Worm (Caenorhabditis elegans) whole organism, L3 larva: ENCODE results near the gene clr-1.

Experiments
- R02D3.7 ChIP-seq: fragments of 150-350 bp; optimal IDR thresholded peaks from 2 replicates; lab custom pipeline; 2014; ENCODE audit warnings: missing biosample characterization, missing genetic modification characterization
- ZK546.5 ChIP-seq: sonication (generic microtip); optimal IDR thresholded peaks from 2 replicates; lab custom pipeline; 2017; ENCODE audit warnings: missing biosample characterization, missing genetic modification characterization
- aly-2 ChIP-seq: fragments of 150-350 bp; optimal IDR thresholded peaks from 2 replicates; lab custom pipeline; 2014; ENCODE audit warnings: missing biosample characterization, missing genetic modification characterization
- ama-1 ChIP-seq: fragments of 150-350 bp; optimal IDR thresholded peaks from 2 replicates; lab custom pipeline; 2018
- ceh-16 ChIP-seq: sonication (generic microtip); optimal IDR thresholded peaks from 2 replicates; lab custom pipeline; 2017; ENCODE audit warnings: missing biosample characterization, missing genetic modification characterization
- ceh-28 ChIP-seq: fragments of 150-350 bp; optimal IDR thresholded peaks from 2 replicates; lab custom pipeline; 2014; ENCODE audit warnings: missing biosample characterization, missing genetic modification reagents, missing genetic modification characterization
- ceh-82 ChIP-seq: fragments of 150-350 bp; optimal IDR thresholded peaks from 2 replicates; lab custom pipeline; 2014; ENCODE audit warnings: missing biosample characterization, missing genetic modification characterization
- ceh-9 ChIP-seq: sonication (generic microtip); optimal IDR thresholded peaks from 2 replicates; lab custom pipeline; 2018; ENCODE audit warnings: missing biosample characterization, missing genetic modification characterization
- daf-12 ChIP-seq: fragments of 150-350 bp; optimal IDR thresholded peaks from 2 replicates; lab custom pipeline; 2014; ENCODE audit warnings: missing biosample characterization, missing genetic modification reagents, missing genetic modification characterization
- egl-27 ChIP-seq: sonication (generic microtip); optimal IDR thresholded peaks from 4 replicates; lab custom pipeline; 2017; ENCODE audit warnings: missing biosample characterization, missing genetic modification reagents, missing genetic modification characterization
- egl-5 ChIP-seq: fragments of 150-350 bp; optimal IDR thresholded peaks from 2 replicates; lab custom pipeline; 2017; ENCODE audit warnings: missing biosample characterization, missing genetic modification reagents, missing genetic modification characterization, inconsistent platforms
- elt-1 ChIP-seq: fragments of 150-350 bp; optimal IDR thresholded peaks from 2 replicates; lab custom pipeline; 2014; ENCODE audit warnings: missing biosample characterization, missing genetic modification characterization
- elt-2 ChIP-seq: sonication (generic microtip); optimal IDR thresholded peaks from 2 replicates; lab custom pipeline; 2016; ENCODE audit warnings: missing genetic modification reagents, mild to moderate bottlenecking, missing genetic modification characterization, missing compliant biosample characterization
- elt-3 ChIP-seq, 3 experiments: fragments of 150-350 bp in 1 of 3; sonication (generic microtip) in 2 of 3; optimal IDR thresholded peaks; 2 replicates in 2 of 3; 4 replicates in 1 of 3; lab custom pipeline; 2014 to 2017; ENCODE audit warnings: missing biosample characterization in 3 of 3, missing genetic modification characterization in 3 of 3
- eor-1 ChIP-seq, 2 experiments: fragments of 150-350 bp; optimal IDR thresholded peaks; 2 replicates each; lab custom pipeline; 2014 to 2018; ENCODE audit warnings: missing biosample characterization in 2 of 2, missing genetic modification characterization in 2 of 2
- fkh-10 ChIP-seq: sonication (generic microtip); optimal IDR thresholded peaks from 2 replicates; lab custom pipeline; 2017; ENCODE audit warnings: missing biosample characterization, missing genetic modification reagents, missing genetic modification characterization
- fkh-2 ChIP-seq: fragments of 150-350 bp; optimal IDR thresholded peaks from 2 replicates; lab custom pipeline; 2014; ENCODE audit warnings: missing biosample characterization, missing genetic modification reagents, missing genetic modification characterization
- fos-1 ChIP-seq: fragments of 150-350 bp; optimal IDR thresholded peaks from 2 replicates; lab custom pipeline; 2014; ENCODE audit warnings: missing biosample characterization, missing genetic modification characterization
- hmg-11 ChIP-seq: sonication (generic microtip); optimal IDR thresholded peaks from 2 replicates; lab custom pipeline; 2016; ENCODE audit warnings: missing genetic modification characterization, missing compliant biosample characterization
- jun-1 ChIP-seq: fragments of 150-350 bp; optimal IDR thresholded peaks from 2 replicates; lab custom pipeline; 2014; ENCODE audit warnings: missing biosample characterization, missing genetic modification reagents, missing genetic modification characterization
- lin-15B ChIP-seq: fragments of 150-350 bp; optimal IDR thresholded peaks from 2 replicates; lab custom pipeline; 2014; ENCODE audit warnings: missing biosample characterization, missing genetic modification characterization
- lin-39 ChIP-seq: fragments of 150-350 bp; optimal IDR thresholded peaks from 2 replicates; lab custom pipeline; 2018; ENCODE audit warnings: missing biosample characterization, missing genetic modification reagents, missing genetic modification characterization
- lsy-12 ChIP-seq: sonication (generic microtip); optimal IDR thresholded peaks from 2 replicates; lab custom pipeline; 2016; ENCODE audit warnings: mild to moderate bottlenecking, missing genetic modification characterization, missing compliant biosample characterization
- mdl-1 ChIP-seq: fragments of 150-350 bp; optimal IDR thresholded peaks from 2 replicates; lab custom pipeline; 2014; ENCODE audit warnings: missing biosample characterization, missing genetic modification characterization
- mml-1 ChIP-seq: fragments of 150-350 bp; sonication (generic microtip); optimal IDR thresholded peaks from 3 replicates; lab custom pipeline; 2014; ENCODE audit warnings: missing biosample characterization, missing genetic modification characterization
- nfya-1 ChIP-seq: sonication (generic microtip); optimal IDR thresholded peaks from 2 replicates; lab custom pipeline; 2017; ENCODE audit warnings: missing genetic modification characterization, mild to moderate bottlenecking, missing compliant biosample characterization, antibody characterized with exemption, moderate library complexity; ENCODE audit not compliant: insufficient read depth
- nhr-11 ChIP-seq: fragments of 150-350 bp; optimal IDR thresholded peaks from 2 replicates; lab custom pipeline; 2014; ENCODE audit warnings: missing biosample characterization, missing genetic modification characterization
- nhr-12 ChIP-seq: fragments of 150-350 bp; optimal IDR thresholded peaks from 2 replicates; lab custom pipeline; 2014; ENCODE audit warnings: missing biosample characterization, missing genetic modification characterization
- nhr-23 ChIP-seq: fragments of 150-350 bp; optimal IDR thresholded peaks from 2 replicates; lab custom pipeline; 2014; ENCODE audit warnings: missing biosample characterization, missing genetic modification reagents, missing genetic modification characterization
- nhr-237 ChIP-seq: fragments of 150-350 bp; optimal IDR thresholded peaks from 2 replicates; lab custom pipeline; 2014; ENCODE audit warnings: missing biosample characterization, missing genetic modification characterization
- nhr-25 ChIP-seq: sonication (generic microtip); optimal IDR thresholded peaks from 2 replicates; lab custom pipeline; 2017; ENCODE audit warnings: missing biosample characterization, missing genetic modification characterization
- nhr-28 ChIP-seq: fragments of 150-350 bp; optimal IDR thresholded peaks from 2 replicates; lab custom pipeline; 2014; ENCODE audit warnings: missing biosample characterization, missing genetic modification characterization
- nhr-43 ChIP-seq: sonication (generic microtip); optimal IDR thresholded peaks from 2 replicates; lab custom pipeline; 2016; ENCODE audit warnings: mild to moderate bottlenecking, missing genetic modification characterization, missing compliant biosample characterization; ENCODE audit not compliant: poor library complexity, severe bottlenecking
- nhr-67 ChIP-seq: fragments of 150-350 bp; optimal IDR thresholded peaks from 2 replicates; lab custom pipeline; 2014; ENCODE audit warnings: missing biosample characterization, missing genetic modification characterization
- nhr-76 ChIP-seq: fragments of 150-350 bp; sonication (generic microtip); optimal IDR thresholded peaks from 5 replicates; lab custom pipeline; 2014; ENCODE audit warnings: missing biosample characterization, missing genetic modification characterization
- nhr-77 ChIP-seq: fragments of 150-350 bp; optimal IDR thresholded peaks from 2 replicates; lab custom pipeline; 2014; ENCODE audit warnings: missing biosample characterization, missing genetic modification characterization
- pha-4 ChIP-seq: fragments of 150-350 bp; optimal IDR thresholded peaks from 2 replicates; lab custom pipeline; 2014; ENCODE audit warnings: missing biosample characterization, missing genetic modification reagents, missing genetic modification characterization
- pqm-1 ChIP-seq: fragments of 150-350 bp; optimal IDR thresholded peaks from 2 replicates; lab custom pipeline; 2017; ENCODE audit warnings: missing biosample characterization, missing genetic modification characterization, inconsistent platforms
- sea-2 ChIP-seq: fragments of 150-350 bp; sonication (generic microtip); optimal IDR thresholded peaks from 4 replicates; lab custom pipeline; 2014; ENCODE audit warnings: missing biosample characterization, missing genetic modification reagents, missing genetic modification characterization
- skn-1 ChIP-seq: fragments of 150-350 bp; optimal IDR thresholded peaks from 2 replicates; lab custom pipeline; 2014; ENCODE audit warnings: missing biosample characterization, missing genetic modification characterization
- snpc-4 ChIP-seq: fragments of 150-350 bp; optimal IDR thresholded peaks from 2 replicates; lab custom pipeline; 2014; ENCODE audit warnings: missing biosample characterization, missing genetic modification characterization
- tbx-2 ChIP-seq: sonication (generic microtip); optimal IDR thresholded peaks from 2 replicates; lab custom pipeline; 2016; ENCODE audit warnings: mild to moderate bottlenecking, missing genetic modification characterization, missing compliant biosample characterization
- unc-39 ChIP-seq: sonication (generic microtip); optimal IDR thresholded peaks from 4 replicates; lab custom pipeline; 2017; ENCODE audit warnings: missing biosample characterization, missing genetic modification characterization
- unc-62 ChIP-seq: fragments of 150-350 bp; sonication (generic microtip); optimal IDR thresholded peaks from 4 replicates; lab custom pipeline; 2014; ENCODE audit warnings: missing biosample characterization, missing genetic modification reagents, missing genetic modification characterization
- zag-1 ChIP-seq: fragments of 150-350 bp; optimal IDR thresholded peaks from 2 replicates; lab custom pipeline; 2014; ENCODE audit warnings: missing biosample characterization, missing genetic modification characterization
- ztf-11 ChIP-seq: fragments of 150-350 bp; optimal IDR thresholded peaks from 2 replicates; lab custom pipeline; 2014; ENCODE audit warnings: missing biosample characterization, missing genetic modification characterization
- ztf-4 ChIP-seq: fragments of 150-350 bp; optimal IDR thresholded peaks from 2 replicates; lab custom pipeline; 2014; ENCODE audit warnings: missing biosample characterization, missing genetic modification characterization

Gene clr-1

ce11 chrII:5425633-5426032 is 40.5 kb upstream of the clr-1 start, which contains the start of gene F07F6.8:
TSS of gene F07F6.8 (minus strand) at chrII:5425733.
- TF ChIP-seq nhr-28 (no peak), nfya-1 (no peak), ceh-16 (tag; lab: Kevin White, UChicago) (no peak), fkh-2 (tag; lab: Kevin White, UChicago) (no peak), unc-39 (no peak), lin-39 (tag; lab: Kevin White, UChicago) (no peak)

DNA sequence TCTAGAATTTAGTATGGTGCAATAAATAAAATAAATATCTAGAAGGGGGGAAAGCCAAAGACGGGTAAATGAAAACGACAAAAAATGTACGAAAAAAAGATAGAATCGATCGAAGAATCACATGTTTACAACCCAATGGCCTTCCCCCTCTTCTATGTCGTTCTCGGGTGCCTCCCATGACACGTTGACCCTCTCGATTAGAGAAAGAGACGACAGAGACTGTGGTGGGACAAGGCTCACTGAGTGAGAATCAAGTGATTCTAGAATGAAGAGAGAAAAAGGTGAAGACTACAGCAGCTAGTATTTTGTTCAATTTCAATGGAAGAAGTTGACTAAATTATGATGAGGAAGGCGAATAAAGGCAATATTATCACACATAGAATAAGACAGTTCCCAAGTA is 40.1 kb upstream of the clr-1 start:
- no peak for TF ChIP-seq nhr-12 (tag; lab: Kevin White, UChicago)
- TF ChIP-seq nhr-77 (tag; lab: Kevin White, UChicago) = no peak
- no peak for TF ChIP-seq fkh-10 (GFP tag; lab: Kevin White, UChicago)
- no peak for TF ChIP-seq elt-1 (tag; lab: Kevin White, UChicago)
- TF ChIP-seq ztf-4 = no peak
- no peak for TF ChIP-seq nhr-76 (tag; lab: Kevin White, UChicago)
- no peak for TF ChIP-seq unc-39
- TF ChIP-seq R02D3.7 (tag; lab: Kevin White, UChicago) = no peak
- TF ChIP-seq nhr-237 = no peak
- no peak for TF ChIP-seq snpc-4 (tag; lab: Kevin White, UChicago)
- TF ChIP-seq egl-27 = peak; percentile 6
- TF ChIP-seq sea-2 (GFP tag; lab: Kevin White, UChicago) = no peak
- no peak for TF ChIP-seq pqm-1 (tag; lab: Kevin White, UChicago)
- TF ChIP-seq nhr-23 = peak; percentile 46
- no peak for TF ChIP-seq ztf-11 (tag; lab: Kevin White, UChicago)
- TF ChIP-seq lsy-12 (tag; lab: Kevin White, UChicago) = no peak
- no peak for TF ChIP-seq eor-1 (tag; optimal IDR thresholded peaks at IDR 0.05; lab: Kevin White, UChicago)
- TF ChIP-seq ama-1 (lab: Kevin White, UChicago) = peak; percentile 66
- no peak for TF ChIP-seq elt-3 (tag; optimal IDR thresholded peaks at IDR 0.05; lab: Kevin White, UChicago)
- TF ChIP-seq zag-1 (tag; lab: Kevin White, UChicago) = no peak
- TF ChIP-seq ceh-28 (tag; lab: Kevin White, UChicago) = peak; percentile 32
- peak; percentile 49 for TF ChIP-seq nhr-25
- peak; percentile 13 for TF ChIP-seq lin-39 (tag; lab: Kevin White, UChicago)
- peak; percentile 85 for TF ChIP-seq elt-2 (tag; lab: Kevin White, UChicago)
- TF ChIP-seq ceh-9 (tag; lab: Kevin White, UChicago) = no peak
- TF ChIP-seq hmg-11 (tag; lab: Kevin White, UChicago) = peak; percentile 49
- no peak for TF ChIP-seq egl-5 (tag; lab: Kevin White, UChicago)
- peak; percentile 85 for TF ChIP-seq pha-4 (tag; lab: Kevin White, UChicago)
- no peak for TF ChIP-seq nhr-43 (tag; lab: Kevin White, UChicago)
- no peak for TF ChIP-seq skn-1 (tag; lab: Kevin White, UChicago)
- no peak for TF ChIP-seq nhr-11 (tag; lab: Kevin White, UChicago)
- no peak for TF ChIP-seq ceh-16 (tag; lab: Kevin White, UChicago)
- no peak for TF ChIP-seq aly-2 (tag; lab: Kevin White, UChicago)
- TF ChIP-seq nhr-67 (tag; lab: Kevin White, UChicago) = no peak
- no peak for TF ChIP-seq unc-62 (GFP tag; lab: Kevin White, UChicago)
- TF ChIP-seq fos-1 (tag; lab: Kevin White, UChicago) = no peak
- no peak for TF ChIP-seq mml-1 (tag; lab: Kevin White, UChicago)
- TF ChIP-seq lin-15B (tag; lab: Kevin White, UChicago) = no peak
- no peak for TF ChIP-seq tbx-2
- no peak for TF ChIP-seq ZK546.5 (tag; lab: Kevin White, UChicago)
- no peak for TF ChIP-seq daf-12 (tag; lab: Kevin White, UChicago)
- TF ChIP-seq fkh-2 (tag; lab: Kevin White, UChicago) = no peak
- TF ChIP-seq nhr-28 = no peak
- TF ChIP-seq ceh-82 (tag; lab: Kevin White, UChicago) = no peak
- peak; percentile 82 for TF ChIP-seq nfya-1
- no peak for TF ChIP-seq mdl-1 (tag; lab: Kevin White, UChicago)
- peak; percentile 11 for TF ChIP-seq jun-1 (tag; lab: Kevin White, UChicago)
